Fruit fly (Drosophila melanogaster): Measurements from ENCODE around the gene RabX2.

The RabX2 gene

DNA sequence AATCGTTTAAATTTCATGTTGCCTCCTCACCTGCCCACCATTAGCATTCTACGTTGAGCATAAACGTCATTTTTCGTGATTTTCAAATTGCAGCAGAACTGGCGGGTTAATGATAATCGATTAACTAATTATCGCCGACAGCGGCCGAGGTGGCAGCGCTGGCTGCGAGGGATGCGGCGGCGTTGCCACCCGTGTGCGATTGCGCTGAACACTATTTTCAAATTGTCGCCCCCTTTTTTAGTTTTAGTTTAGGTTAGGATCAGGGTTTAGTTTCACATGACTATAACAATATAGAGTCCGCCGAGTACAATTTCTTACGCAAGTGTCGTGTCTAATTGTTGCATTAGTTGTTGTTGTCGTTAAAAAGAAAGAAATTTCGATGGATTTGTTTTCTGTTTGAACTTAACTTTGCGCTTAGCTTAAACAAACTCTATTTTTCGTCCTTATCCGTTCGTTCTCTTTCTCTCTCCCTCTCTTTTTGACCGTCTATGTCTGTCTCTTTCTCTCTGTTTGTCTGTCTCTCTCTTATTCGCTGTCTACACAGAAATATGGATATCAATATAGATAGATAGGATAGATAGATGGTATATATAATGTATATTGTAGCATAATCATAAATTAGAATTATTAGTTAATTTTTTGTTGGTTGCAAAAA, 46.0 kb downstream of the RabX2 start:
- TF ChIP-seq Hey (tag; optimal IDR thresholded peaks at IDR 0.05): no peak
- TF ChIP-seq unc-4 (GFP tag; IDR thresholded peaks at IDR 0.05; ENCODE audit: partially characterized antibody): peak; percentile 39; the same call in 1 of the 2 replicates
- TF ChIP-seq CG2116 (GFP tag; optimal IDR thresholded peaks at IDR 0.05): peak; percentile 74
- TF ChIP-seq br (optimal IDR thresholded peaks at IDR 0.05): no peak
- no peak for TF ChIP-seq lbe (GFP tag; optimal IDR thresholded peaks at IDR 0.05)
- TF ChIP-seq Lhr (GFP tag; optimal IDR thresholded peaks at IDR 0.05): peak; percentile 28
- no peak for TF ChIP-seq CG10543 (GFP tag; optimal IDR thresholded peaks at IDR 0.05)
- TF ChIP-seq zf30C (GFP tag; optimal IDR thresholded peaks at IDR 0.05): no peak
- peak; percentile 70 for TF ChIP-seq bbx (GFP tag; IDR thresholded peaks at IDR 0.05; ENCODE audit: partially characterized antibody)
- TF ChIP-seq exex (tag; optimal IDR thresholded peaks at IDR 0.05): no peak
- no peak for TF ChIP-seq sug (tag; optimal IDR thresholded peaks at IDR 0.05)
- TF ChIP-seq Ets97D (GFP tag; optimal IDR thresholded peaks at IDR 0.05): peak; percentile 91
- no peak for TF ChIP-seq aop (GFP tag; IDR thresholded peaks at IDR 0.05)
- TF ChIP-seq zen2 (GFP tag; IDR thresholded peaks at IDR 0.05; ENCODE audit: partially characterized antibody): 0 out of 3 replicates have a peak, but pooled peaks have one; percentile 19
- TF ChIP-seq CG9932 (GFP tag; IDR thresholded peaks at IDR 0.05): 0 out of 2 replicates have a peak, but pooled peaks have one; percentile 6
- no peak for TF ChIP-seq CG14667 (GFP tag; IDR thresholded peaks at IDR 0.05)
- TF ChIP-seq CG1024 (GFP tag; IDR thresholded peaks at IDR 0.05): no peak
- no peak for TF ChIP-seq knrl (GFP tag; IDR thresholded peaks at IDR 0.05; ENCODE audit: partially characterized antibody)
- TF ChIP-seq MESR4 (GFP tag; optimal IDR thresholded peaks at IDR 0.05): peak; percentile 12
- peak; percentile 20 for TF ChIP-seq shn (GFP tag; optimal IDR thresholded peaks at IDR 0.05)
- TF ChIP-seq gro (GFP tag; optimal IDR thresholded peaks at IDR 0.05): no peak
- TF ChIP-seq zen (tag; optimal IDR thresholded peaks at IDR 0.05): peak; percentile 32
- peak; percentile 59 for TF ChIP-seq amos (GFP tag; IDR thresholded peaks at IDR 0.05; ENCODE audit: partially characterized antibody)
- no peak for TF ChIP-seq CG11456 (GFP tag; IDR thresholded peaks at IDR 0.05)
- no peak for TF ChIP-seq CG8478 (optimal IDR thresholded peaks at IDR 0.05)
- 0 out of 2 replicates have a peak, but pooled peaks have one; percentile 21 for TF ChIP-seq Rfx (GFP tag; IDR thresholded peaks at IDR 0.05)
- peak; percentile 55 for TF ChIP-seq CG12659 (GFP tag; optimal IDR thresholded peaks at IDR 0.05)
- TF ChIP-seq CG17912 (GFP tag; optimal IDR thresholded peaks at IDR 0.05): no peak
- no peak for TF ChIP-seq Sox100B (GFP tag; optimal IDR thresholded peaks at IDR 0.05)
- TF ChIP-seq gce (GFP tag; IDR thresholded peaks at IDR 0.05): no peak
- TF ChIP-seq HLH4C (GFP tag; IDR thresholded peaks at IDR 0.05; ENCODE audit: partially characterized antibody): peak; percentile 69
- no peak for TF ChIP-seq Hr78 (GFP tag; optimal IDR thresholded peaks at IDR 0.05)
- TF ChIP-seq CG1647 (GFP tag; optimal IDR thresholded peaks at IDR 0.05): no peak
- peak; percentile 71; the same call in 2 of the 3 replicates for TF ChIP-seq Opbp (GFP tag; IDR thresholded peaks at IDR 0.05; ENCODE audit: partially characterized antibody)
- peak; percentile 82 for TF ChIP-seq stwl (tag; optimal IDR thresholded peaks at IDR 0.05)
- TF ChIP-seq BEAF-32 (GFP tag; optimal IDR thresholded peaks at IDR 0.05): peak; percentile 59
- TF ChIP-seq CG7745 (tag; optimal IDR thresholded peaks at IDR 0.05): no peak
- TF ChIP-seq jumu (GFP tag; optimal IDR thresholded peaks at IDR 0.05): peak; percentile 1
- TF ChIP-seq pzg (GFP tag; optimal IDR thresholded peaks at IDR 0.05): peak; percentile 82
- TF ChIP-seq CG17186 (GFP tag; optimal IDR thresholded peaks at IDR 0.05): peak; percentile 61
- peak; percentile 60; the same call in 2 of the 3 replicates for TF ChIP-seq CG16813 (GFP tag; IDR thresholded peaks at IDR 0.05; ENCODE audit: partially characterized antibody)
- TF ChIP-seq CG15269 (tag; optimal IDR thresholded peaks at IDR 0.05): no peak
- TF ChIP-seq Hr39 (optimal IDR thresholded peaks at IDR 0.05): no peak
- no peak for TF ChIP-seq ac (GFP tag; optimal IDR thresholded peaks at IDR 0.05)
- TF ChIP-seq Trl (optimal IDR thresholded peaks at IDR 0.05): no peak
- peak; percentile 23 for TF ChIP-seq Trl (GFP tag; optimal IDR thresholded peaks at IDR 0.05)
- peak; percentile 69 for TF ChIP-seq CG15514 (GFP tag; optimal IDR thresholded peaks at IDR 0.05)
- peak; percentile 36 for TF ChIP-seq NC2β (GFP tag; optimal IDR thresholded peaks at IDR 0.05)
- no peak for TF ChIP-seq B-H1 (GFP tag; IDR thresholded peaks at IDR 0.05)
